Fruit fly (Drosophila melanogaster): Measurements from ENCODE around the gene Mes2.
A peak's percentile ranks its signal among the peaks of the same experiment; 100 is the strongest.

Mes2 gene

DNA sequence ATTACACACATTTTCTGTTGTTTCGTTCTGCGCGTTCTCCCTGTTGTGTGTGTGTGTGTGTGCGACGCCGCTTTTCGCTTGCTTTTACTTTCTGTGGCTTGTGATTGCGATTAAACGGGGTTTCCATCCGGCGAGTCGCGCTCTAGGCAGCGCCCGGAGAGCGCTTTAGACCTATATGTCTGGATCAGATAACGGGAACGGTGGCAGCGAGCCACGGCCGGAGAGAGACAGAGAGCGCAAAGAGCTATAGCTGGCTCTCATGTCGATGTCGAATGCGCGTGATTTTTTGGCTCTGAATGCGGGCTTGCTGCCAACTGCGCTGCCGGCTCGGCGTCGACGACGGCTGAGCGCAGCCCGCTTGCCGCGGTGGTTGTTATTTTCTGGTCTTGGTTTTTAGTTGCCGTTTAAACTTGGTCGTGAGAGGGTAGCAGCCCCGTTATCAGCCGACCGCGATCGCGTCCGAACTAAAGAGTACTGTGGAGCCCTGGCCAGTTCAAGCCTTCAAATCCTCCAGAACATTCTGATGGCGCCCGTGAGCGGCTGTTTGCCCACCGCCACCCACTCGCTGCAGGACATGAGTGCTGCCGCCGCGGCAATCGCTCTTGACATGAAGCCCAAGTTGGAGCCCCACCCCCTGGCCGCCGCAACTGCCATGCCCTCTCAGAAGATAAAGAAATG is at the start of gene Mes2:
TSS of gene Mes2 (plus strand) at position 394 of the 678 bp plus-strand sequence.
- TF ChIP-seq Med (GFP tag), result peak; percentile 69
- TF ChIP-seq CG18619 (GFP tag; optimal IDR thresholded peaks at IDR 0.05), result no peak
- peak; percentile 19 for TF ChIP-seq CTCF (GFP tag; optimal IDR thresholded peaks at IDR 0.05)
- 0 out of 4 replicates have a peak, but pooled peaks have one; percentile 68 for TF ChIP-seq chinmo (GFP tag; IDR thresholded peaks at IDR 0.05; ENCODE audit: partially characterized antibody)
- TF ChIP-seq CrebB (tag; optimal IDR thresholded peaks at IDR 0.05), result no peak
- TF ChIP-seq CG17328 (GFP tag; IDR thresholded peaks at IDR 0.05), result no peak
- TF ChIP-seq CG10462 (GFP tag; optimal IDR thresholded peaks at IDR 0.05), result peak; percentile 20
- 0 out of 3 replicates have a peak, but pooled peaks have one; percentile 42 for TF ChIP-seq zen2 (GFP tag; IDR thresholded peaks at IDR 0.05; ENCODE audit: partially characterized antibody)
- peak; percentile 34 for TF ChIP-seq sug (tag; optimal IDR thresholded peaks at IDR 0.05)
- peak; percentile 55 for TF ChIP-seq twi (tag; optimal IDR thresholded peaks at IDR 0.05)
- peak; percentile 81 for TF ChIP-seq CG12769 (tag; optimal IDR thresholded peaks at IDR 0.05)
- no peak for TF ChIP-seq CG13775 (GFP tag; optimal IDR thresholded peaks at IDR 0.05)
- TF ChIP-seq CG3163 (GFP tag; optimal IDR thresholded peaks at IDR 0.05), result no peak
- no peak for TF ChIP-seq ro (GFP tag; IDR thresholded peaks at IDR 0.05)
- TF ChIP-seq chm (GFP tag; IDR thresholded peaks at IDR 0.05), result peak; percentile 48; the same call in 1 of the 2 replicates
- TF ChIP-seq ase (GFP tag; IDR thresholded peaks at IDR 0.05), result 0 out of 3 replicates have a peak, but pooled peaks have one; percentile 29
- no peak for TF ChIP-seq CG14441 (GFP tag; IDR thresholded peaks at IDR 0.05)
- TF ChIP-seq wdn (GFP tag; IDR thresholded peaks at IDR 0.05), result no peak
- TF ChIP-seq D (optimal IDR thresholded peaks at IDR 0.05), result peak; percentile 2
- TF ChIP-seq D (GFP tag; optimal IDR thresholded peaks at IDR 0.05), result no peak
- no peak for TF ChIP-seq psq (GFP tag; optimal IDR thresholded peaks at IDR 0.05)
- no peak for TF ChIP-seq CG8388 (GFP tag; optimal IDR thresholded peaks at IDR 0.05)
- TF ChIP-seq tll (GFP tag; optimal IDR thresholded peaks at IDR 0.05), result peak in 1 of 2 experiments; percentile 25
- TF ChIP-seq Myb (GFP tag; optimal IDR thresholded peaks at IDR 0.05), result no peak
- no peak for TF ChIP-seq pb (GFP tag; optimal IDR thresholded peaks at IDR 0.05)
- TF ChIP-seq Adf1 (GFP tag; IDR thresholded peaks at IDR 0.05), result peak; percentile 87
- TF ChIP-seq Dll (GFP tag; IDR thresholded peaks at IDR 0.05; ENCODE audit: partially characterized antibody), result peak; percentile 29; the same call in 1 of the 4 replicates
- TF ChIP-seq pfk (GFP tag; optimal IDR thresholded peaks at IDR 0.05), result peak; percentile 33
- peak; percentile 24 for TF ChIP-seq CG6254 (GFP tag; optimal IDR thresholded peaks at IDR 0.05)
- TF ChIP-seq nerfin-1 (tag; optimal IDR thresholded peaks at IDR 0.05), result peak; percentile 28
- peak; percentile 30 for TF ChIP-seq CG10431 (GFP tag; optimal IDR thresholded peaks at IDR 0.05)
- TF ChIP-seq H2.0 (GFP tag; IDR thresholded peaks at IDR 0.05), result no peak
- TF ChIP-seq Blimp-1 (GFP tag; optimal IDR thresholded peaks at IDR 0.05), result peak; percentile 96
- peak; percentile 37 for TF ChIP-seq grn (GFP tag; optimal IDR thresholded peaks at IDR 0.05)
- TF ChIP-seq CG33557 (GFP tag; optimal IDR thresholded peaks at IDR 0.05), result peak; percentile 20
- TF ChIP-seq Opbp (GFP tag; IDR thresholded peaks at IDR 0.05; ENCODE audit: partially characterized antibody), result peak; percentile 26; the same call in 1 of the 3 replicates
- no peak for TF ChIP-seq CG8290 (GFP tag; optimal IDR thresholded peaks at IDR 0.05)
- TF ChIP-seq CG8290 (tag; optimal IDR thresholded peaks at IDR 0.05), result peak; percentile 6 to 15
- peak; percentile 52 for TF ChIP-seq sens (GFP tag)
- TF ChIP-seq Trl (optimal IDR thresholded peaks at IDR 0.05), result peak; percentile 60 to 86
- TF ChIP-seq Trl (GFP tag; optimal IDR thresholded peaks at IDR 0.05), result no peak
- no peak for TF ChIP-seq CG1792 (GFP tag; optimal IDR thresholded peaks at IDR 0.05)
- no peak for TF ChIP-seq Optix (GFP tag; IDR thresholded peaks at IDR 0.05)
- TF ChIP-seq CG15479 (GFP tag; optimal IDR thresholded peaks at IDR 0.05), result peak; percentile 96
- no peak for TF ChIP-seq CG17912 (GFP tag; optimal IDR thresholded peaks at IDR 0.05)
- no peak for TF ChIP-seq hth (optimal IDR thresholded peaks at IDR 0.05)
- TF ChIP-seq CG2199 (GFP tag; IDR thresholded peaks at IDR 0.05), result peak; percentile 92
- peak; percentile 38; the same call in 1 of the 3 replicates for TF ChIP-seq ci (GFP tag; IDR thresholded peaks at IDR 0.05)
- TF ChIP-seq kni (GFP tag; optimal IDR thresholded peaks at IDR 0.05), result peak; percentile 82
- TF ChIP-seq cg (GFP tag; optimal IDR thresholded peaks at IDR 0.05), result peak; percentile 81
- peak; percentile 1 for TF ChIP-seq nom (GFP tag; optimal IDR thresholded peaks at IDR 0.05)
